Fruit fly (Drosophila melanogaster) whole organism, embryonic: ENCODE data around the gene CG43331.

ENCODE experiments used
- ATbp ChIP-seq: fragments of 200-800 bp; sonication (Bioruptor generic); optimal IDR thresholded peaks from 2 replicates; lab custom pipeline; 2017; ENCODE audit warnings: missing biosample characterization, mild to moderate bottlenecking, missing genetic modification characterization, missing genetic modification reagents
- Atf6 ChIP-seq: fragments of 200-800 bp; sonication (Bioruptor generic); IDR thresholded peaks from 2 replicates; pipeline ENCODE4 v1.3.6; 2022; ENCODE audit warnings: missing biosample characterization, missing genetic modification characterization
- Blimp-1 ChIP-seq: fragments of 200-800 bp; sonication (Bioruptor generic); optimal IDR thresholded peaks from 3 replicates; lab custom pipeline; 2018; ENCODE audit warnings: missing biosample characterization, missing genetic modification characterization, mild to moderate bottlenecking, moderate library complexity, missing genetic modification reagents
- CG10462 ChIP-seq: fragments of 200-800 bp; sonication (Bioruptor generic); optimal IDR thresholded peaks from 2 replicates; lab custom pipeline; 2016; ENCODE audit warnings: missing biosample characterization, missing genetic modification characterization
- CG11695 ChIP-seq: fragments of 200-800 bp; sonication (Bioruptor generic); IDR thresholded peaks from 3 replicates; pipeline ENCODE4 v1.3.6; 2022; ENCODE audit warnings: missing biosample characterization, missing genetic modification characterization
- CG11723 ChIP-seq: fragments of 200-800 bp; sonication (Bioruptor generic); optimal IDR thresholded peaks from 2 replicates; lab custom pipeline; 2017; ENCODE audit warnings: missing biosample characterization, mild to moderate bottlenecking, missing genetic modification characterization
- CG12299 ChIP-seq: fragments of 200-800 bp; sonication (Bioruptor generic); optimal IDR thresholded peaks from 2 replicates; lab custom pipeline; 2018; ENCODE audit warnings: missing biosample characterization, mild to moderate bottlenecking, missing genetic modification characterization
- CG13296 ChIP-seq: fragments of 200-800 bp; sonication (Bioruptor generic); optimal IDR thresholded peaks from 3 replicates; lab custom pipeline; 2018; ENCODE audit warnings: missing biosample characterization, mild to moderate bottlenecking, missing genetic modification characterization
- CG15269 ChIP-seq: fragments of 200-800 bp; sonication (Bioruptor generic); optimal IDR thresholded peaks from 2 replicates; lab custom pipeline; 2018; ENCODE audit warnings: missing biosample characterization, mild to moderate bottlenecking, missing genetic modification characterization, moderate library complexity
- CG15479 ChIP-seq: fragments of 200-800 bp; sonication (Bioruptor generic); optimal IDR thresholded peaks from 3 replicates; lab custom pipeline; 2019; ENCODE audit warnings: missing biosample characterization, mild to moderate bottlenecking, missing genetic modification characterization, moderate library complexity
- CG15601 ChIP-seq: fragments of 200-800 bp; sonication (Bioruptor generic); optimal IDR thresholded peaks from 3 replicates; lab custom pipeline; 2019; ENCODE audit warnings: missing biosample characterization, mild to moderate bottlenecking, missing genetic modification characterization, moderate library complexity
- CG17568 ChIP-seq: fragments of 200-800 bp; sonication (Bioruptor generic); optimal IDR thresholded peaks from 2 replicates; lab custom pipeline; 2018; ENCODE audit warnings: missing biosample characterization, mild to moderate bottlenecking, missing genetic modification characterization, moderate library complexity
- CG17802 ChIP-seq: fragments of 200-800 bp; sonication (Bioruptor generic); optimal IDR thresholded peaks from 2 replicates; lab custom pipeline; 2018; ENCODE audit warnings: missing biosample characterization, mild to moderate bottlenecking, missing genetic modification characterization, moderate library complexity
- CG18262 ChIP-seq: fragments of 200-800 bp; optimal IDR thresholded peaks from 3 replicates; lab custom pipeline; 2019; ENCODE audit warnings: missing biosample characterization, mild to moderate bottlenecking, missing genetic modification characterization, moderate library complexity
- CG18476 ChIP-seq: fragments of 200-800 bp; sonication (Bioruptor generic); optimal IDR thresholded peaks from 2 replicates; lab custom pipeline; 2016; ENCODE audit warnings: missing biosample characterization, mild to moderate bottlenecking, missing genetic modification characterization
- CG3281 ChIP-seq: fragments of 200-800 bp; sonication (Bioruptor generic); optimal IDR thresholded peaks from 3 replicates; lab custom pipeline; 2017; ENCODE audit warnings: missing biosample characterization, mild to moderate bottlenecking, missing genetic modification characterization
- CG5180 ChIP-seq: fragments of 200-800 bp; sonication (Bioruptor generic); optimal IDR thresholded peaks from 3 replicates; lab custom pipeline; 2017; ENCODE audit warnings: missing biosample characterization, missing genetic modification characterization, mild to moderate bottlenecking, moderate library complexity, missing genetic modification reagents
- CG8478 ChIP-seq: fragments of >200 bp; optimal IDR thresholded peaks from 2 replicates; lab custom pipeline; 2018
- CG9932 ChIP-seq: fragments of 200-800 bp; sonication (Bioruptor generic); IDR thresholded peaks from 2 replicates; pipeline ENCODE4 v1.3.6; 2022; ENCODE audit warnings: missing biosample characterization, missing genetic modification characterization
- Deaf1 ChIP-seq: fragments of 200-800 bp; optimal IDR thresholded peaks from 3 replicates; lab custom pipeline; 2019; ENCODE audit warnings: missing biosample characterization, mild to moderate bottlenecking, missing genetic modification characterization, moderate library complexity
- Fer1 ChIP-seq: fragments of 200-800 bp; sonication (Bioruptor generic); optimal IDR thresholded peaks from 2 replicates; lab custom pipeline; 2017; ENCODE audit warnings: missing biosample characterization, mild to moderate bottlenecking, missing genetic modification characterization
- Lpt ChIP-seq: fragments of >200 bp; optimal IDR thresholded peaks from 2 replicates; lab custom pipeline; 2018; ENCODE audit warnings: missing biosample characterization, missing genetic modification characterization
- Meics ChIP-seq: fragments of 200-800 bp; sonication (Bioruptor generic); optimal IDR thresholded peaks from 2 replicates; lab custom pipeline; 2017; ENCODE audit warnings: missing biosample characterization, mild to moderate bottlenecking, missing genetic modification characterization
- NC2α ChIP-seq: fragments of 200-800 bp; sonication (Bioruptor generic); optimal IDR thresholded peaks from 2 replicates; lab custom pipeline; 2016; ENCODE audit warnings: missing biosample characterization, missing genetic modification characterization
- Opbp ChIP-seq: fragments of 200-800 bp; sonication (Bioruptor generic); IDR thresholded peaks from 3 replicates; pipeline ENCODE4 v1.3.6; 2022; ENCODE audit warnings: missing biosample characterization, missing genetic modification characterization; ENCODE audit not compliant: partially characterized antibody
- PHDP ChIP-seq: fragments of 200-800 bp; sonication (Bioruptor generic); optimal IDR thresholded peaks from 3 replicates; lab custom pipeline; 2018; ENCODE audit warnings: missing biosample characterization, mild to moderate bottlenecking, missing genetic modification characterization, moderate library complexity
- Sox102F ChIP-seq: fragments of 200-800 bp; sonication (Bioruptor generic); optimal IDR thresholded peaks from 2 replicates; lab custom pipeline; 2018; ENCODE audit warnings: missing biosample characterization, mild to moderate bottlenecking, missing genetic modification characterization, moderate library complexity
- abd-A ChIP-seq: fragments of 200-800 bp; sonication (Bioruptor generic); optimal IDR thresholded peaks from 3 replicates; lab custom pipeline; 2019; ENCODE audit warnings: missing biosample characterization, mild to moderate bottlenecking, missing genetic modification characterization, moderate library complexity
- aop ChIP-seq: fragments of 200-800 bp; sonication (Bioruptor generic); IDR thresholded peaks from 2 replicates; pipeline ENCODE4 v1.3.6; 2022; ENCODE audit warnings: missing biosample characterization, missing genetic modification characterization
- ara ChIP-seq: fragments of 200-800 bp; sonication (Bioruptor generic); IDR thresholded peaks from 2 replicates; pipeline ENCODE4 v1.3.6; 2022; ENCODE audit warnings: missing biosample characterization, missing genetic modification characterization
- chinmo ChIP-seq: fragments of 200-800 bp; sonication (Bioruptor generic); IDR thresholded peaks from 4 replicates; pipeline ENCODE4 v1.3.6; 2022; ENCODE audit warnings: missing biosample characterization, missing genetic modification characterization; ENCODE audit not compliant: partially characterized antibody
- ci ChIP-seq: fragments of 200-800 bp; sonication (Bioruptor generic); IDR thresholded peaks from 3 replicates; pipeline ENCODE4 v1.3.6; 2022; ENCODE audit warnings: missing biosample characterization, missing genetic modification characterization
- crol ChIP-seq: fragments of 200-800 bp; sonication (Bioruptor generic); IDR thresholded peaks from 2 replicates; pipeline ENCODE4 v1.3.6; 2022; ENCODE audit warnings: missing biosample characterization, missing genetic modification characterization
- ewg ChIP-seq: fragments of 200-800 bp; sonication (Bioruptor generic); optimal IDR thresholded peaks from 3 replicates; lab custom pipeline; 2017; ENCODE audit warnings: mild to moderate bottlenecking, missing biosample characterization, missing genetic modification reagents, missing genetic modification characterization
- gem ChIP-seq: fragments of 200-800 bp; sonication (Bioruptor generic); optimal IDR thresholded peaks from 2 replicates; lab custom pipeline; 2019; ENCODE audit warnings: missing biosample characterization, mild to moderate bottlenecking, missing genetic modification characterization, moderate library complexity
- gro ChIP-seq: fragments of 200-800 bp; sonication (Bioruptor generic); optimal IDR thresholded peaks from 2 replicates; lab custom pipeline; 2016; ENCODE audit warnings: missing biosample characterization, missing genetic modification characterization
- lab ChIP-seq: fragments of 200-800 bp; sonication (Bioruptor generic); optimal IDR thresholded peaks from 3 replicates; lab custom pipeline; 2017; ENCODE audit warnings: missing biosample characterization, missing genetic modification characterization, mild to moderate bottlenecking, moderate library complexity, missing genetic modification reagents
- nom ChIP-seq: fragments of 200-800 bp; sonication (Bioruptor generic); optimal IDR thresholded peaks from 2 replicates; lab custom pipeline; 2017; ENCODE audit warnings: missing biosample characterization, missing genetic modification characterization, mild to moderate bottlenecking, moderate library complexity, missing genetic modification reagents
- oc ChIP-seq: fragments of 200-800 bp; sonication (Bioruptor generic); optimal IDR thresholded peaks from 2 replicates; lab custom pipeline; 2018; ENCODE audit warnings: missing biosample characterization, mild to moderate bottlenecking, missing genetic modification characterization, moderate library complexity
- org-1 ChIP-seq: fragments of 200-800 bp; sonication (Bioruptor generic); optimal IDR thresholded peaks from 2 replicates; lab custom pipeline; 2017; ENCODE audit warnings: missing biosample characterization, missing genetic modification characterization
- otp ChIP-seq: fragments of 200-800 bp; sonication (Bioruptor generic); IDR thresholded peaks from 3 replicates; pipeline ENCODE4, ENCODE4 v1.3.6; 2022; ENCODE audit warnings: missing biosample characterization, missing genetic modification characterization
- sd ChIP-seq: fragments of 200-800 bp; sonication (Bioruptor generic); optimal IDR thresholded peaks from 3 replicates; lab custom pipeline; 2018; ENCODE audit warnings: missing biosample characterization, mild to moderate bottlenecking, missing genetic modification characterization, moderate library complexity
- sens ChIP-seq: fragments of 200-800 bp; sonication (Bioruptor generic); peaks from one replicate; lab custom pipeline; 2016; ENCODE audit warnings: missing biosample characterization, missing genetic modification characterization
- sisA ChIP-seq: fragments of 200-800 bp; sonication (Bioruptor generic); IDR thresholded peaks from 2 replicates; pipeline ENCODE4 v1.3.6; 2022; ENCODE audit warnings: missing biosample characterization, missing genetic modification characterization
- so ChIP-seq: fragments of 200-800 bp; sonication (Bioruptor generic); IDR thresholded peaks from 3 replicates; pipeline ENCODE4 v1.3.6; 2022; ENCODE audit warnings: missing biosample characterization, missing genetic modification characterization
- sob ChIP-seq: fragments of 200-800 bp; sonication (Bioruptor generic); IDR thresholded peaks from 2 replicates; pipeline ENCODE4 v1.3.6; 2022; ENCODE audit warnings: missing biosample characterization, missing genetic modification characterization
- sqz ChIP-seq: fragments of 200-800 bp; sonication (Bioruptor generic); optimal IDR thresholded peaks from 3 replicates; lab custom pipeline; 2018; ENCODE audit warnings: missing biosample characterization, mild to moderate bottlenecking, missing genetic modification characterization
- zfh2 ChIP-seq: fragments of 200-800 bp; sonication (Bioruptor generic); optimal IDR thresholded peaks from 2 replicates; lab custom pipeline; 2016; ENCODE audit warnings: missing biosample characterization, missing genetic modification characterization

CG43331 gene

dm6 chr3L:22465486-22466402 lies 37.9 kb downstream of the CG43331 start, which contains the start of gene CG11438:
CG11438 (plus strand) TSS chr3L:22465619.
- peak; percentile 39 for TF ChIP-seq ATbp (GFP tag; lab: Kevin White, UChicago)
- 0 out of 3 replicates have a peak, but pooled peaks have one; percentile 7 for TF ChIP-seq otp (GFP tag; lab: Robert Waterston, UW)
- no peak for TF ChIP-seq sisA (GFP tag; lab: Robert Waterston, UW)
- 0 out of 3 replicates have a peak, but pooled peaks have one; percentile 34 for TF ChIP-seq Opbp
- TF ChIP-seq Meics (GFP tag; lab: Kevin White, UChicago): peak; percentile 7
- no peak for TF ChIP-seq sqz (GFP tag; lab: Kevin White, UChicago)
- TF ChIP-seq CG17802: no peak
- peak; percentile 21 for TF ChIP-seq Deaf1
- TF ChIP-seq aop: no peak
- no peak for TF ChIP-seq CG11695 (GFP tag; lab: Robert Waterston, UW)
- no peak for TF ChIP-seq org-1 (GFP tag; lab: Kevin White, UChicago)
- peak; percentile 5 for TF ChIP-seq Fer1 (GFP tag; lab: Kevin White, UChicago)
- TF ChIP-seq CG18476 (GFP tag; lab: Kevin White, UChicago): no peak
- no peak for TF ChIP-seq Lpt (GFP tag; lab: Kevin White, UChicago)
- no peak for TF ChIP-seq NC2α (GFP tag; lab: Kevin White, UChicago)
- no peak for TF ChIP-seq Sox102F
- TF ChIP-seq sob (GFP tag; lab: Robert Waterston, UW): no peak
- peak; percentile 3 for TF ChIP-seq gem (tag; lab: Kevin White, UChicago)
- TF ChIP-seq abd-A: peak; percentile 20
- TF ChIP-seq ci (GFP tag; lab: Robert Waterston, UW): peak; percentile 13; the same call in 1 of the 3 replicates
- peak; percentile 23 for TF ChIP-seq gro
- no peak for TF ChIP-seq ewg (GFP tag; lab: Kevin White, UChicago)
- TF ChIP-seq oc: peak; percentile 22
- no peak for TF ChIP-seq CG15479
- peak; percentile 82 for TF ChIP-seq sd (tag; lab: Kevin White, UChicago)
- TF ChIP-seq CG10462 (GFP tag; lab: Kevin White, UChicago): no peak
- TF ChIP-seq CG5180: peak; percentile 31
- TF ChIP-seq CG11723 (GFP tag; lab: Kevin White, UChicago): no peak
- TF ChIP-seq CG3281 (GFP tag; lab: Kevin White, UChicago): peak; percentile 17
- TF ChIP-seq Blimp-1 (GFP tag; lab: Kevin White, UChicago): peak; percentile 76
- TF ChIP-seq CG9932 (GFP tag; lab: Robert Waterston, UW): 0 out of 2 replicates have a peak, but pooled peaks have one; percentile 23
- no peak for TF ChIP-seq CG17568 (GFP tag; lab: Kevin White, UChicago)
- TF ChIP-seq CG12299 (tag; lab: Kevin White, UChicago): no peak
- no peak for TF ChIP-seq CG8478
- peak; percentile 26 for TF ChIP-seq PHDP (tag; lab: Kevin White, UChicago)
- TF ChIP-seq sens (GFP tag; lab: Kevin White, UChicago): peak; percentile 62
- TF ChIP-seq chinmo (GFP tag; lab: Robert Waterston, UW): 0 out of 4 replicates have a peak, but pooled peaks have one; percentile 60
- TF ChIP-seq ara (GFP tag; lab: Robert Waterston, UW): no peak
- peak; percentile 15 for TF ChIP-seq CG15601
- no peak for TF ChIP-seq zfh2
- no peak for TF ChIP-seq Atf6 (GFP tag; lab: Robert Waterston, UW)
- TF ChIP-seq CG13296 (GFP tag; lab: Kevin White, UChicago): no peak
- peak; percentile 38 for TF ChIP-seq lab (GFP tag; lab: Kevin White, UChicago)
- TF ChIP-seq nom (GFP tag; lab: Kevin White, UChicago): peak; percentile 8
- no peak for TF ChIP-seq crol (GFP tag; lab: Robert Waterston, UW)
- TF ChIP-seq CG15269 (tag; lab: Kevin White, UChicago): peak; percentile 7
- peak; percentile 41 for TF ChIP-seq CG18262 (tag; lab: Kevin White, UChicago)
- 0 out of 3 replicates have a peak, but pooled peaks have one; percentile 13 for TF ChIP-seq so (GFP tag; lab: Robert Waterston, UW)
